Worm (Caenorhabditis elegans): ENCODE data around the gene shc-2.
A peak's percentile ranks its signal among the peaks of the same experiment; 100 is the strongest.

Gene shc-2

ce11 chrII:4993530-4994192, 24.7 kb downstream of the shc-2 start, which contains the start of the genes eif-1 and vps-24 (continued):
- TF ChIP-seq lir-1 (GFP tag; conservative IDR thresholded peaks at IDR 0.05) (no peak), Y53G8AR.9 (GFP tag; conservative IDR thresholded peaks at IDR 0.05) (no peak), let-607 (tag; optimal IDR thresholded peaks at IDR 0.05) (no peak), dpl-1 (GFP tag; optimal IDR thresholded peaks at IDR 0.05) (peak; percentile 30), madf-6 (GFP tag; IDR thresholded peaks at IDR 0.05) (peak; percentile 51), ztf-18 (tag; optimal IDR thresholded peaks at IDR 0.05) (no peak), ztf-22 (GFP tag; optimal IDR thresholded peaks at IDR 0.05) (no peak), madf-3 (GFP tag; IDR thresholded peaks at IDR 0.05) (no peak), T26A5.8 (tag; optimal IDR thresholded peaks at IDR 0.05) (no peak), ztf-25 (GFP tag; IDR thresholded peaks at IDR 0.05) (no peak), unc-130 (GFP tag; optimal IDR thresholded peaks at IDR 0.05) (peak; percentile 7), tbp1 (GFP tag; optimal IDR thresholded peaks at IDR 0.05) (no peak), K11D2.4 (GFP tag; IDR thresholded peaks at IDR 0.05) (no peak), attf-5 (GFP tag; optimal IDR thresholded peaks at IDR 0.05) (peak; percentile 75), snpc-1.1 (tag; optimal IDR thresholded peaks at IDR 0.05; ENCODE audit: insufficient read depth) (no peak), Y56A3A.18 (GFP tag; IDR thresholded peaks at IDR 0.05) (no peak), snpc-4 (GFP tag; optimal IDR thresholded peaks at IDR 0.05) (no peak), snpc-4 (tag; optimal IDR thresholded peaks at IDR 0.05) (peak in 2 of 4 experiments; percentile 14), mel-28 (tag; optimal IDR thresholded peaks at IDR 0.05; ENCODE audit: borderline replicate concordance) (no peak), pha-4 (tag; optimal IDR thresholded peaks at IDR 0.05) (no peak), let-526 (GFP tag; IDR thresholded peaks at IDR 0.05) (no peak), nfya-1 (tag; optimal IDR thresholded peaks at IDR 0.05; ENCODE audit: borderline replicate concordance, insufficient read depth) (no peak), zfh-2 (GFP tag; conservative IDR thresholded peaks at IDR 0.05) (no peak), tlf-1 (GFP tag; optimal IDR thresholded peaks at IDR 0.05) (no peak), D2030.7 (GFP tag; IDR thresholded peaks at IDR 0.05) (no peak), akir-1 (GFP tag; optimal IDR thresholded peaks at IDR 0.05) (no peak), nhr-80 (tag; optimal IDR thresholded peaks at IDR 0.05) (peak; percentile 26), cebp-1 (GFP tag; IDR thresholded peaks at IDR 0.05) (no peak), cebp-1 (tag; optimal IDR thresholded peaks at IDR 0.05) (peak; percentile 45), bed-2 (GFP tag; IDR thresholded peaks at IDR 0.05) (no peak), F57A8.1 (GFP tag; optimal IDR thresholded peaks at IDR 0.05) (no peak), tbx-9 (tag; optimal IDR thresholded peaks at IDR 0.05; ENCODE audit: borderline replicate concordance) (no peak), ztf-6 (GFP tag; IDR thresholded peaks at IDR 0.05) (no peak; the same call in 1 of the 2 replicates), lin-54 (GFP tag; optimal IDR thresholded peaks at IDR 0.05) (peak; percentile 5), nfya-2 (GFP tag; IDR thresholded peaks at IDR 0.05) (no peak), F57C9.4 (tag; optimal IDR thresholded peaks at IDR 0.05) (no peak), K12H6.12 (tag; optimal IDR thresholded peaks at IDR 0.05) (no peak), F33H1.4 (GFP tag; IDR thresholded peaks at IDR 0.05) (no peak), Y67H2A.10 (GFP tag; conservative IDR thresholded peaks at IDR 0.05) (no peak), athp-1 (tag; optimal IDR thresholded peaks at IDR 0.05) (no peak), ets-4 (GFP tag; optimal IDR thresholded peaks at IDR 0.05) (no peak), lsl-1 (GFP tag; optimal IDR thresholded peaks at IDR 0.05) (peak; percentile 48), cebp-2 (GFP tag; IDR thresholded peaks at IDR 0.05) (no peak), C06A6.2 (GFP tag; conservative IDR thresholded peaks at IDR 0.05) (no peak), B0019.2 (GFP tag; conservative IDR thresholded peaks at IDR 0.05) (peak; percentile 56; the same call in 1 of the 2 replicates), xnd-1 (tag; optimal IDR thresholded peaks at IDR 0.05) (no peak), ceh-79 (tag; optimal IDR thresholded peaks at IDR 0.05) (no peak), dpff-1 (tag; optimal IDR thresholded peaks at IDR 0.05) (no peak)
